Worm (Caenorhabditis elegans): Measurements from ENCODE around the gene F40G12.6.
"Not testable (repeated sequence)": the region's sequence is repeated elsewhere in the genome, so short reads cannot be mapped to it uniquely, and the experiment has no call there.

DNA sequence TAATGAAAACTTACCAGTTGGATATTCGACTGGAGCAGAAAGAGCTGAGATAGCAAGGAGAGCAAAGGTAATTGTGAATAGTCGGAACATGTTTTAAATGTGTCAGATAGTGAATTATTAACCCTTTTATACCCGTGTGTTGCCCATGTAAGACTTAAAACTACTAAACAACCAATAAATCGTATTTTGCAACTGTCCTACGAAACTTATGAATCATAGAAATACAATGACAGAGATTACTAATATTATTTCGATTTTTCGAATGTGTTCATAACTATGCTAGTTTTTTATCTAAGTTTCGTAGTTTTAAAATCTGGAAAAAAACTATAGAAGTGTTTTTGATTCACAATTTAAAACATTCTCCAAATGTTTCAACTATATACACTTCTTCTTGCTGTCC lies 33.9 kb upstream of the F40G12.6 start, which contains the start of gene spig-4:
- not testable (repeated sequence) for TF ChIP-seq zfh-2 (GFP tag; conservative IDR thresholded peaks at IDR 0.05); dpff-1 (tag; optimal IDR thresholded peaks at IDR 0.05)
